Worm (Caenorhabditis elegans): Measurements from ENCODE around the gene pap-2.
A peak's percentile ranks its signal among the peaks of the same experiment; 100 is the strongest.

The pap-2 gene

DNA sequence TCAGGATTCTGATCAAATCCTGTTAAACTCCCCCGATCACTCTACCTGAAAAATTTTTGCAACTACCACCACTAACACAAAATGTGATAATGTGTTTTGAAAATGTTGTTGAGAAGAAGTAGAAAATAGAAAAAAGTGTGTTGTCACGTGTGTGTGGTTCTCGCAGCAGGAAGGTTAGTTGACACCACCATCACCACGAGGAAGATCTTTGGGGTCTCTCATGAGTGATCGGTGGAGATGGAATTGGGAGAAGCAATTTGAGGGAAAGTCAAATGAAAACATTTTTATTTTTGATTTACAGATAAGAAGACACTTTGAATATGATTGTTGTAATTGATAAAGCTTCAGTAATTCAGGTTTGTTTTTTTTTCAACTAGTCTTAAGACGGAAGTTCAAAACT lies 7.5 kb downstream of the pap-2 start:
- TF ChIP-seq jun-1 (tag; optimal IDR thresholded peaks at IDR 0.05) (peak; percentile 41), fos-1 (tag; optimal IDR thresholded peaks at IDR 0.05) (no peak), unc-39 (tag; optimal IDR thresholded peaks at IDR 0.05) (no peak), ama-1 (optimal IDR thresholded peaks at IDR 0.05) (peak; percentile 77), mdl-1 (tag; optimal IDR thresholded peaks at IDR 0.05) (peak; percentile 40), pha-4 (tag; optimal IDR thresholded peaks at IDR 0.05) (peak; percentile 16), ceh-28 (tag; optimal IDR thresholded peaks at IDR 0.05) (no peak), lin-39 (tag; optimal IDR thresholded peaks at IDR 0.05) (no peak), nfya-1 (tag; optimal IDR thresholded peaks at IDR 0.05; ENCODE audit: insufficient read depth) (peak; percentile 26), elt-1 (tag; optimal IDR thresholded peaks at IDR 0.05) (peak; percentile 83), nhr-23 (tag; optimal IDR thresholded peaks at IDR 0.05) (peak; percentile 77), elt-2 (tag; optimal IDR thresholded peaks at IDR 0.05) (peak; percentile 53), nhr-43 (tag; optimal IDR thresholded peaks at IDR 0.05; ENCODE audit: poor library complexity, severe bottlenecking) (peak; percentile 68), nhr-25 (tag; optimal IDR thresholded peaks at IDR 0.05) (peak; percentile 69), pqm-1 (tag; optimal IDR thresholded peaks at IDR 0.05) (peak; percentile 45), egl-27 (tag; optimal IDR thresholded peaks at IDR 0.05) (no peak), nhr-11 (tag; optimal IDR thresholded peaks at IDR 0.05) (peak; percentile 79), zag-1 (tag; optimal IDR thresholded peaks at IDR 0.05) (no peak)

DNA sequence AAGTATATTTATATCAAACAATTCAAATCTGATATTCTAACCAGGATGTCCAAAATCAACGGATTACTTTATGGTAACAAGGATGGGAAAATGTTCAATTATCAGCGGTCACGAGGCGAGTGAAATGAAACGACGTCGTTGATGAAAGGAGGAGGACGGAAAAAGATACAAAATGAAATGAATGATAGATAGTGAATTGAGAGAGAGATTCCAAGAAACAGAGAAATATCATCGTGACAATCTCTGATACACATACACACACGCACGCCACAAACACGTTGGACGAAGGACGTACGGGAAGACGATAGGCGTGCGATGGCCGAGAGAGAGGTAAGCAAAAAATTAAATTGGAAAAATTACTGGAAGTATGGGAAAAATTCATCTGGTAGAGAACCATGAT lies 8.1 kb downstream of the pap-2 start:
- TF ChIP-seq R02D3.7 (tag; optimal IDR thresholded peaks at IDR 0.05) = no peak
- peak; percentile 91 for TF ChIP-seq nhr-25 (tag; optimal IDR thresholded peaks at IDR 0.05)
- TF ChIP-seq sea-2 (GFP tag; optimal IDR thresholded peaks at IDR 0.05) = no peak
- no peak for TF ChIP-seq fkh-10 (GFP tag; optimal IDR thresholded peaks at IDR 0.05)
- TF ChIP-seq pha-4 (tag; optimal IDR thresholded peaks at IDR 0.05) = peak; percentile 28
- peak; percentile 39 for TF ChIP-seq lsy-12 (tag; optimal IDR thresholded peaks at IDR 0.05)
- no peak for TF ChIP-seq egl-5 (tag; optimal IDR thresholded peaks at IDR 0.05)
- no peak for TF ChIP-seq elt-3 (tag; optimal IDR thresholded peaks at IDR 0.05)
- TF ChIP-seq daf-12 (tag; optimal IDR thresholded peaks at IDR 0.05) = no peak
- TF ChIP-seq snpc-4 (tag; optimal IDR thresholded peaks at IDR 0.05) = no peak
- TF ChIP-seq unc-62 (GFP tag; optimal IDR thresholded peaks at IDR 0.05) = peak; percentile 30
- no peak for TF ChIP-seq ceh-9 (tag; optimal IDR thresholded peaks at IDR 0.05)
- TF ChIP-seq ZK546.5 (tag; optimal IDR thresholded peaks at IDR 0.05) = no peak
- TF ChIP-seq mml-1 (tag; optimal IDR thresholded peaks at IDR 0.05) = no peak
- TF ChIP-seq nhr-77 (tag; optimal IDR thresholded peaks at IDR 0.05) = no peak
- no peak for TF ChIP-seq lin-39 (tag; optimal IDR thresholded peaks at IDR 0.05)
- TF ChIP-seq aly-2 (tag; optimal IDR thresholded peaks at IDR 0.05) = no peak
- no peak for TF ChIP-seq fos-1 (tag; optimal IDR thresholded peaks at IDR 0.05)
- TF ChIP-seq tbx-2 (tag; optimal IDR thresholded peaks at IDR 0.05) = peak; percentile 33
- no peak for TF ChIP-seq ceh-82 (tag; optimal IDR thresholded peaks at IDR 0.05)
- TF ChIP-seq hmg-11 (tag; optimal IDR thresholded peaks at IDR 0.05) = no peak
- TF ChIP-seq mdl-1 (tag; optimal IDR thresholded peaks at IDR 0.05) = peak; percentile 91
- peak; percentile 53 for TF ChIP-seq nfya-1 (tag; optimal IDR thresholded peaks at IDR 0.05; ENCODE audit: insufficient read depth)
- TF ChIP-seq nhr-11 (tag; optimal IDR thresholded peaks at IDR 0.05) = peak; percentile 71
- TF ChIP-seq ceh-16 (tag; optimal IDR thresholded peaks at IDR 0.05) = no peak
- no peak for TF ChIP-seq ztf-11 (tag; optimal IDR thresholded peaks at IDR 0.05)
- TF ChIP-seq eor-1 (tag; optimal IDR thresholded peaks at IDR 0.05) = no peak
- TF ChIP-seq elt-2 (tag; optimal IDR thresholded peaks at IDR 0.05) = peak; percentile 71
- no peak for TF ChIP-seq ztf-4 (tag; optimal IDR thresholded peaks at IDR 0.05)
- no peak for TF ChIP-seq zag-1 (tag; optimal IDR thresholded peaks at IDR 0.05)
- peak; percentile 80 for TF ChIP-seq nhr-43 (tag; optimal IDR thresholded peaks at IDR 0.05; ENCODE audit: poor library complexity, severe bottlenecking)
- peak; percentile 70 for TF ChIP-seq jun-1 (tag; optimal IDR thresholded peaks at IDR 0.05)
- TF ChIP-seq ceh-28 (tag; optimal IDR thresholded peaks at IDR 0.05) = peak; percentile 24
- TF ChIP-seq elt-1 (tag; optimal IDR thresholded peaks at IDR 0.05) = no peak
- peak; percentile 81 for TF ChIP-seq ama-1 (optimal IDR thresholded peaks at IDR 0.05)
- TF ChIP-seq unc-39 (tag; optimal IDR thresholded peaks at IDR 0.05) = no peak
- TF ChIP-seq nhr-67 (tag; optimal IDR thresholded peaks at IDR 0.05) = no peak
- no peak for TF ChIP-seq egl-27 (tag; optimal IDR thresholded peaks at IDR 0.05)
- no peak for TF ChIP-seq lin-15B (tag; optimal IDR thresholded peaks at IDR 0.05)
- no peak for TF ChIP-seq fkh-2 (tag; optimal IDR thresholded peaks at IDR 0.05)
- TF ChIP-seq nhr-76 (tag; optimal IDR thresholded peaks at IDR 0.05) = no peak
- TF ChIP-seq skn-1 (tag; optimal IDR thresholded peaks at IDR 0.05) = peak; percentile 2
- peak; percentile 91 for TF ChIP-seq nhr-23 (tag; optimal IDR thresholded peaks at IDR 0.05)
- TF ChIP-seq pqm-1 (tag; optimal IDR thresholded peaks at IDR 0.05) = peak; percentile 71
- no peak for TF ChIP-seq nhr-28 (tag; optimal IDR thresholded peaks at IDR 0.05)
- no peak for TF ChIP-seq nhr-237 (tag; optimal IDR thresholded peaks at IDR 0.05)
- TF ChIP-seq nhr-12 (tag; optimal IDR thresholded peaks at IDR 0.05) = no peak

All from whole organism, L3 larva.